Fruit fly (Drosophila melanogaster): Measurements from ENCODE around the gene CG33689.

Gene CG33689

DNA sequence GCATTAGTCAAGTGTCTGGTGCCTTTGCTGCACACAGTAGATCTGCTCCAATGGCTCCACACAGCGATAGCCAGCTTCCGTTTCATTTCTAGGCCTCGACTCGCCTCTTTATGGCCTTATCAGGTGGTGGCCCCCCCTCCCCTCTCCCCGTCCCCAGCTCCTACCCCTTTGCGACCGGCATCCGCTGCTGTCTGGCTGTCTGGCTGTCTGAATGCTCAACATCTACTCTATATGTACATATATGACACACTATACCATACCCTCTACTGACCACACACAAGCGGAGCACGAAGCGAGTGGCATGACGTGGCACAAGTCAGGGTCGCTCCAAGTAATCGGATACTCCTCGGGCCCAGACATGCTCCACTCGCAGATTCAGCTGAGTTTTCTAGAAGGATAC, 41.7 kb upstream of the CG33689 start (continued):
- TF ChIP-seq ab (GFP tag; optimal IDR thresholded peaks at IDR 0.05) (no peak), Opbp (GFP tag; IDR thresholded peaks at IDR 0.05; ENCODE audit: partially characterized antibody) (0 out of 3 replicates have a peak, but pooled peaks have one; percentile 29), Doc3 (GFP tag; IDR thresholded peaks at IDR 0.05; ENCODE audit: partially characterized antibody) (no peak), Lpt (GFP tag; optimal IDR thresholded peaks at IDR 0.05) (no peak), Scr (GFP tag; IDR thresholded peaks at IDR 0.05; ENCODE audit: partially characterized antibody) (0 out of 2 replicates have a peak, but pooled peaks have one; percentile 23), B-H1 (GFP tag; IDR thresholded peaks at IDR 0.05) (no peak), CG6813 (GFP tag; optimal IDR thresholded peaks at IDR 0.05) (no peak), Pdp1 (GFP tag; optimal IDR thresholded peaks at IDR 0.05) (no peak), br (optimal IDR thresholded peaks at IDR 0.05) (no peak), Mrtf (GFP tag; IDR thresholded peaks at IDR 0.05) (no peak), peb (GFP tag; IDR thresholded peaks at IDR 0.05) (no peak), Max (GFP tag; optimal IDR thresholded peaks at IDR 0.05) (no peak), CG11247 (GFP tag; IDR thresholded peaks at IDR 0.05) (no peak), Gug (GFP tag; IDR thresholded peaks at IDR 0.05) (no peak), Dek (tag; optimal IDR thresholded peaks at IDR 0.05) (no peak), E2f1 (GFP tag; IDR thresholded peaks at IDR 0.05) (no peak), D19B (GFP tag; optimal IDR thresholded peaks at IDR 0.05) (peak; percentile 61), Ptx1 (GFP tag; IDR thresholded peaks at IDR 0.05) (no peak), CG3838 (GFP tag; optimal IDR thresholded peaks at IDR 0.05) (no peak), bowl (GFP tag; IDR thresholded peaks at IDR 0.05) (no peak), nom (GFP tag; optimal IDR thresholded peaks at IDR 0.05) (peak; percentile 50), wek (GFP tag; optimal IDR thresholded peaks at IDR 0.05) (no peak), CG30403 (GFP tag; optimal IDR thresholded peaks at IDR 0.05) (no peak), kni (GFP tag; optimal IDR thresholded peaks at IDR 0.05) (no peak), cwo (GFP tag; optimal IDR thresholded peaks at IDR 0.05) (peak; percentile 28), abd-A (tag; optimal IDR thresholded peaks at IDR 0.05) (no peak), Dip2 (GFP tag; IDR thresholded peaks at IDR 0.05) (no peak), ato (GFP tag; IDR thresholded peaks at IDR 0.05; ENCODE audit: partially characterized antibody) (peak; percentile 44; the same call in 1 of the 2 replicates), CG18764 (GFP tag; optimal IDR thresholded peaks at IDR 0.05) (no peak), dmrt99B (tag; optimal IDR thresholded peaks at IDR 0.05) (no peak), CG13775 (GFP tag; optimal IDR thresholded peaks at IDR 0.05) (no peak), Taf1 (GFP tag; IDR thresholded peaks at IDR 0.05) (no peak), tna (GFP tag; IDR thresholded peaks at IDR 0.05; ENCODE audit: partially characterized antibody) (peak; percentile 77), CG6689 (GFP tag; IDR thresholded peaks at IDR 0.05) (no peak), HLH4C (GFP tag; IDR thresholded peaks at IDR 0.05; ENCODE audit: partially characterized antibody) (peak; percentile 78), Awh (GFP tag; IDR thresholded peaks at IDR 0.05) (no peak), lmd (GFP tag; IDR thresholded peaks at IDR 0.05) (no peak), gro (GFP tag; optimal IDR thresholded peaks at IDR 0.05) (no peak), tap (tag; optimal IDR thresholded peaks at IDR 0.05) (no peak), schlank (tag; optimal IDR thresholded peaks at IDR 0.05) (no peak), CG12219 (GFP tag; optimal IDR thresholded peaks at IDR 0.05) (no peak), CG6765 (GFP tag; optimal IDR thresholded peaks at IDR 0.05) (no peak), CG6254 (GFP tag; optimal IDR thresholded peaks at IDR 0.05) (no peak), CG7271 (tag; optimal IDR thresholded peaks at IDR 0.05) (no peak), CG3995 (GFP tag; optimal IDR thresholded peaks at IDR 0.05) (no peak), aop (GFP tag; IDR thresholded peaks at IDR 0.05) (no peak), Nf-YB (GFP tag; optimal IDR thresholded peaks at IDR 0.05) (no peak), CG18011 (GFP tag; optimal IDR thresholded peaks at IDR 0.05) (no peak), zf30C (GFP tag; optimal IDR thresholded peaks at IDR 0.05) (no peak), CG2712 (tag; optimal IDR thresholded peaks at IDR 0.05) (no peak), HHEX (GFP tag; optimal IDR thresholded peaks at IDR 0.05) (no peak)
